Worm (Caenorhabditis elegans) whole organism, L4 larva: ENCODE data around the gene C44F1.1.

Experiments
- R02D3.7 ChIP-seq: fragments of 150-350 bp; sonication (generic microtip); optimal IDR thresholded peaks from 3 replicates; lab custom pipeline; 2014; ENCODE audit warnings: missing biosample characterization, missing genetic modification characterization
- T20F7.1 ChIP-seq: fragments of 200-800 bp; sonication (Bioruptor generic); optimal IDR thresholded peaks from 2 replicates; lab custom pipeline; 2018; ENCODE audit warnings: mild to moderate bottlenecking, missing genetic modification characterization, missing compliant biosample characterization
- T26A8.4 ChIP-seq: fragments of 200-800 bp; sonication (Bioruptor generic); IDR thresholded peaks from 2 replicates; pipeline ENCODE4 v1.3.6; 2022; ENCODE audit warnings: missing genetic modification characterization, missing compliant biosample characterization
- Y48G9A.11 ChIP-seq: fragments of 200-800 bp; sonication (Bioruptor generic); IDR thresholded peaks from 2 replicates; pipeline ENCODE4 v1.3.6; 2022; ENCODE audit warnings: missing genetic modification reagents, missing genetic modification characterization, missing compliant biosample characterization
- Y75B8A.6 ChIP-seq: fragments of 200-800 bp; sonication (Bioruptor generic); IDR thresholded peaks from 2 replicates; pipeline ENCODE4 v1.3.6; 2022; ENCODE audit warnings: missing genetic modification reagents, missing genetic modification characterization, missing compliant biosample characterization
- ZK337.2 ChIP-seq: fragments of 200-800 bp; sonication (Bioruptor generic); IDR thresholded peaks from 2 replicates; pipeline ENCODE4 v1.3.6; 2022; ENCODE audit warnings: missing genetic modification reagents, missing genetic modification characterization, missing compliant biosample characterization
- ZK546.5 ChIP-seq, 2 experiments: sonication (generic microtip); optimal IDR thresholded peaks; 2 replicates each; lab custom pipeline; 2017; ENCODE audit warnings: missing biosample characterization in 2 of 2, missing genetic modification characterization in 2 of 2
- aha-1 ChIP-seq: fragments of 150-350 bp; peaks from one replicate; lab custom pipeline; 2014; ENCODE audit warnings: missing biosample characterization, missing genetic modification characterization
- ama-1 ChIP-seq: fragments of 150-350 bp; optimal IDR thresholded peaks from 2 replicates; lab custom pipeline; 2014; ENCODE audit warnings: inconsistent platforms, mixed read lengths
- arid-1 ChIP-seq: fragments of 200-800 bp; sonication (Bioruptor generic); conservative IDR thresholded peaks from 2 replicates; pipeline ENCODE4 v1.3.6; 2022; ENCODE audit warnings: missing genetic modification reagents, missing genetic modification characterization, missing compliant biosample characterization
- attf-4 ChIP-seq: sonication (generic microtip); optimal IDR thresholded peaks from 3 replicates; lab custom pipeline; 2017; ENCODE audit warnings: missing biosample characterization, missing genetic modification characterization
- ceh-20 ChIP-seq: fragments of 200-800 bp; sonication (Bioruptor generic); IDR thresholded peaks from 2 replicates; pipeline ENCODE4 v1.3.6; 2022; ENCODE audit warnings: missing genetic modification reagents, missing genetic modification characterization, missing compliant biosample characterization
- ceh-28 ChIP-seq: fragments of 150-350 bp; optimal IDR thresholded peaks from 2 replicates; lab custom pipeline; 2014; ENCODE audit warnings: missing biosample characterization, missing genetic modification reagents, missing genetic modification characterization
- ceh-32 ChIP-seq: sonication (generic microtip); optimal IDR thresholded peaks from 2 replicates; lab custom pipeline; 2016; ENCODE audit warnings: mild to moderate bottlenecking, missing genetic modification characterization, missing compliant biosample characterization; ENCODE audit not compliant: poor library complexity
- cey-2 ChIP-seq: sonication (generic microtip); optimal IDR thresholded peaks from 3 replicates; lab custom pipeline; 2017; ENCODE audit warnings: missing genetic modification characterization, mild to moderate bottlenecking, missing compliant biosample characterization, antibody characterized with exemption, borderline replicate concordance; ENCODE audit not compliant: insufficient read depth
- ctbp-1 ChIP-seq: fragments of 200-800 bp; sonication (Bioruptor generic); IDR thresholded peaks from 2 replicates; pipeline ENCODE4 v1.3.6; 2022; ENCODE audit warnings: missing genetic modification reagents, missing genetic modification characterization, missing compliant biosample characterization
- daf-19 ChIP-seq: fragments of 200-800 bp; sonication (Bioruptor generic); conservative IDR thresholded peaks from 2 replicates; pipeline ENCODE4 v1.3.6; 2022; ENCODE audit warnings: missing genetic modification characterization, missing compliant biosample characterization
- dmd-6 ChIP-seq: fragments of 200-800 bp; sonication (Bioruptor generic); IDR thresholded peaks from 2 replicates; pipeline ENCODE4 v1.3.6; 2022; ENCODE audit warnings: missing genetic modification reagents, missing genetic modification characterization, missing compliant biosample characterization
- dpl-1 ChIP-seq: fragments of 150-350 bp; optimal IDR thresholded peaks from 2 replicates; lab custom pipeline; 2014; ENCODE audit warnings: missing biosample characterization, missing genetic modification reagents, missing genetic modification characterization
- dve-1 ChIP-seq: sonication (generic microtip); optimal IDR thresholded peaks from 2 replicates; lab custom pipeline; 2017; ENCODE audit warnings: antibody characterized with exemption, mild to moderate bottlenecking, missing genetic modification characterization, missing compliant biosample characterization; ENCODE audit not compliant: insufficient read depth
- egl-27 ChIP-seq: sonication (generic microtip); optimal IDR thresholded peaks from 3 replicates; lab custom pipeline; 2017; ENCODE audit warnings: missing biosample characterization, missing genetic modification reagents, missing genetic modification characterization
- fkh-10 ChIP-seq: fragments of 150-350 bp; optimal IDR thresholded peaks from 2 replicates; lab custom pipeline; 2014; ENCODE audit warnings: missing biosample characterization, missing genetic modification reagents, missing genetic modification characterization
- fos-1 ChIP-seq: fragments of 150-350 bp; optimal IDR thresholded peaks from 2 replicates; lab custom pipeline; 2014; ENCODE audit warnings: missing biosample characterization, missing genetic modification characterization
- hlh-11 ChIP-seq: fragments of 200-800 bp; sonication (Bioruptor generic); optimal IDR thresholded peaks from 2 replicates; lab custom pipeline; 2018; ENCODE audit warnings: mild to moderate bottlenecking, missing genetic modification characterization, missing compliant biosample characterization
- hlh-30 ChIP-seq: sonication (generic microtip); optimal IDR thresholded peaks from 2 replicates; lab custom pipeline; 2017; ENCODE audit warnings: antibody characterized with exemption, mild to moderate bottlenecking, missing genetic modification characterization, missing compliant biosample characterization; ENCODE audit not compliant: insufficient read depth
- hmg-1.1 ChIP-seq: fragments of 200-800 bp; sonication (Bioruptor generic); IDR thresholded peaks from 2 replicates; pipeline ENCODE4 v1.3.6; 2022; ENCODE audit warnings: missing genetic modification reagents, missing genetic modification characterization, missing compliant biosample characterization
- lin-13 ChIP-seq: fragments of 150-350 bp; optimal IDR thresholded peaks from 2 replicates; lab custom pipeline; 2014; ENCODE audit warnings: missing biosample characterization, missing genetic modification reagents, missing genetic modification characterization
- lin-29 ChIP-seq: fragments of 200-800 bp; sonication (Bioruptor generic); IDR thresholded peaks from 2 replicates; pipeline ENCODE4 v1.3.6; 2022; ENCODE audit warnings: missing genetic modification reagents, missing genetic modification characterization, missing compliant biosample characterization
- lir-3 ChIP-seq: sonication (generic microtip); optimal IDR thresholded peaks from 2 replicates; lab custom pipeline; 2016; ENCODE audit warnings: mild to moderate bottlenecking, missing genetic modification characterization, missing compliant biosample characterization
- madf-5 ChIP-seq, 2 experiments: fragments of 200-800 bp; sonication (Bioruptor generic); IDR thresholded peaks; 2 replicates each; pipeline ENCODE4 v1.3.6; 2022; ENCODE audit warnings: missing compliant biosample characterization in 2 of 2, missing genetic modification characterization in 2 of 2
- madf-9 ChIP-seq: fragments of 200-800 bp; sonication (Bioruptor generic); conservative IDR thresholded peaks from 2 replicates; pipeline ENCODE4 v1.3.6; 2022; ENCODE audit warnings: missing genetic modification reagents, missing genetic modification characterization, missing compliant biosample characterization
- mdl-1 ChIP-seq, 2 experiments: fragments of 150-350 bp in 1 of 2; sonication (generic microtip) in 1 of 2; optimal IDR thresholded peaks; 2 replicates each; lab custom pipeline; 2014 to 2017; ENCODE audit warnings: missing biosample characterization in 2 of 2, missing genetic modification characterization in 2 of 2
- mep-1 ChIP-seq: fragments of 150-350 bp; sonication (generic microtip); optimal IDR thresholded peaks from 3 replicates; lab custom pipeline; 2014; ENCODE audit warnings: missing biosample characterization, missing genetic modification characterization
- mes-2 ChIP-seq: sonication (generic microtip); optimal IDR thresholded peaks from 2 replicates; lab custom pipeline; 2016; ENCODE audit warnings: missing genotype, mild to moderate bottlenecking, missing genetic modification characterization, missing compliant biosample characterization; ENCODE audit not compliant: poor library complexity, severe bottlenecking
- nhr-102 ChIP-seq: sonication (generic microtip); optimal IDR thresholded peaks from 2 replicates; lab custom pipeline; 2016; ENCODE audit warnings: mild to moderate bottlenecking, missing genetic modification characterization, moderate library complexity, missing compliant biosample characterization
- nhr-11 ChIP-seq: fragments of 150-350 bp; optimal IDR thresholded peaks from 2 replicates; lab custom pipeline; 2014; ENCODE audit warnings: missing biosample characterization, missing genetic modification characterization
- nhr-28 ChIP-seq: fragments of 150-350 bp; optimal IDR thresholded peaks from 2 replicates; lab custom pipeline; 2014; ENCODE audit warnings: missing biosample characterization, missing genetic modification characterization
- nhr-41 ChIP-seq: fragments of 200-800 bp; sonication (Bioruptor generic); IDR thresholded peaks from 2 replicates; pipeline ENCODE4 v1.3.6; 2022; ENCODE audit warnings: missing genetic modification reagents, missing genetic modification characterization, missing compliant biosample characterization
- nhr-6 ChIP-seq: fragments of 150-350 bp; optimal IDR thresholded peaks from 2 replicates; lab custom pipeline; 2014; ENCODE audit warnings: missing biosample characterization, missing genetic modification characterization
- nhr-76 ChIP-seq: fragments of 150-350 bp; optimal IDR thresholded peaks from 2 replicates; lab custom pipeline; 2014; ENCODE audit warnings: missing biosample characterization, missing genetic modification characterization
- nhr-77 ChIP-seq: fragments of 150-350 bp; optimal IDR thresholded peaks from 2 replicates; lab custom pipeline; 2014; ENCODE audit warnings: missing biosample characterization, missing genetic modification characterization
- rbr-2 ChIP-seq: sonication (generic microtip); optimal IDR thresholded peaks from 2 replicates; lab custom pipeline; 2016; ENCODE audit warnings: missing genotype, missing genetic modification characterization, missing compliant biosample characterization
- set-16 ChIP-seq: fragments of 200-800 bp; sonication (Bioruptor generic); IDR thresholded peaks from 2 replicates; pipeline ENCODE4 v1.3.6; 2022; ENCODE audit warnings: missing genetic modification reagents, missing genetic modification characterization, missing compliant biosample characterization
- skn-1 ChIP-seq: fragments of 150-350 bp; optimal IDR thresholded peaks from 2 replicates; lab custom pipeline; 2014; ENCODE audit warnings: missing biosample characterization, missing genetic modification characterization
- spr-1 ChIP-seq: sonication (generic microtip); optimal IDR thresholded peaks from 2 replicates; lab custom pipeline; 2016; ENCODE audit warnings: mild to moderate bottlenecking, missing genetic modification characterization, missing compliant biosample characterization
- tra-1 ChIP-seq: fragments of 200-800 bp; sonication (Bioruptor generic); IDR thresholded peaks from 2 replicates; pipeline ENCODE4 v1.3.6; 2022; ENCODE audit warnings: missing genetic modification reagents, missing genetic modification characterization, missing compliant biosample characterization
- unc-39 ChIP-seq: sonication (generic microtip); optimal IDR thresholded peaks from 2 replicates; lab custom pipeline; 2017; ENCODE audit warnings: missing biosample characterization, missing genetic modification characterization
- unc-62 ChIP-seq, 3 experiments: fragments of 150-350 bp in 1 of 3; sonication (generic microtip); optimal IDR thresholded peaks in 2 of 3; peaks in 1 of 3; 1 replicate in 1 of 3; 2 replicates in 2 of 3; lab custom pipeline; 2014 to 2017; ENCODE audit warnings: missing biosample characterization in 3 of 3, missing genetic modification characterization in 3 of 3, missing genetic modification reagents in 3 of 3, missing genotype in 1 of 3
- zfp-2 ChIP-seq: sonication (generic microtip); optimal IDR thresholded peaks from 2 replicates; lab custom pipeline; 2016; ENCODE audit warnings: mild to moderate bottlenecking, missing genetic modification characterization, missing compliant biosample characterization
- zfp-3 ChIP-seq: fragments of 200-800 bp; sonication (Bioruptor generic); conservative IDR thresholded peaks from 2 replicates; pipeline ENCODE4 v1.3.6; 2022; ENCODE audit warnings: missing genetic modification reagents, missing genetic modification characterization, missing compliant biosample characterization

C44F1.1 gene

DNA sequence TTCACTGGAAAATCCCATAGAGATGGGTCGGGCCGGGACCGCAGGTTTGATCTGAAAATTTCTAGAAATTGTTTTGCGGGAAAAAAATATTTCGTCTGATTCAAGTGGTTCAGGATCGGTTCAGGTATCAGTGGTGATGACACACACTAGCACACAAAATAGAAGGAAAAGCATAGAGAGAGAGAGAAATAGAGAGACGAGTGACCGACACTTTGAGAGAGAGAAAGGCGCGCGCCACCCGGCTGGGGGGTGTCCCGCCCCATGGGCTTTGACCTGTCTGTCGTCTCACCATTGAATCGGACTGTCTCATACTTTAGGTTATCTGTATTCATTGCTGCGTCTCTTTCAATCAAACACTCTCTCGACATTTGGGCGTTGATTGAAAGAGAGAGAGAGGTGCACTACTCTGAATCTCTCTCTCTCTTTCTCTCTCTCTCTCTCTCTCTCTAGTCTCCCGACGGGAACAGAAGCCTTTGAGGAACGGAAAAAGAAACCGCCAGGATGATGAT, 21.1 kb upstream of the C44F1.1 start, which contains the start of gene acy-3:
Gene acy-3 (minus strand): TSS at position 51 of the 509 bp plus-strand sequence.
- TF ChIP-seq ceh-28 (tag; lab: Kevin White, UChicago) (no peak), madf-9 (GFP tag; lab: Robert Waterston, UW) (no peak), ZK337.2 (GFP tag; lab: Robert Waterston, UW) (no peak), nhr-6 (tag; lab: Kevin White, UChicago) (no peak), unc-39 (tag; lab: Kevin White, UChicago) (no peak), arid-1 (0 out of 2 replicates have a peak, but pooled peaks have one; percentile 44), fos-1 (tag; lab: Kevin White, UChicago) (no peak), tra-1 (GFP tag; lab: Robert Waterston, UW) (no peak), ZK546.5 (tag; optimal IDR thresholded peaks at IDR 0.05; lab: Kevin White, UChicago) (no peak), nhr-41 (GFP tag; lab: Robert Waterston, UW) (peak; percentile 47; the same call in 1 of the 2 replicates), attf-4 (tag; lab: Kevin White, UChicago) (no peak), mdl-1 (tag; optimal IDR thresholded peaks at IDR 0.05; lab: Kevin White, UChicago) (peak; percentile 78), rbr-2 (tag; lab: Kevin White, UChicago) (peak; percentile 46), hlh-11 (peak; percentile 92), unc-62 (GFP tag; optimal IDR thresholded peaks at IDR 0.05 in 1 of 2; lab: Kevin White, UChicago) (no peak), unc-62 (tag; optimal IDR thresholded peaks at IDR 0.05; lab: Kevin White, UChicago) (no peak), nhr-28 (tag; lab: Kevin White, UChicago) (peak; percentile 57), set-16 (GFP tag; lab: Robert Waterston, UW) (peak; percentile 42), nhr-102 (tag; lab: Kevin White, UChicago) (peak; percentile 29), spr-1 (peak; percentile 6), Y48G9A.11 (no peak), T26A8.4 (GFP tag; lab: Robert Waterston, UW) (peak; percentile 72; the same call in 1 of the 2 replicates), ctbp-1 (no peak), zfp-2 (tag; lab: Kevin White, UChicago) (no peak), lin-29 (GFP tag; lab: Robert Waterston, UW) (no peak), dve-1 (tag; lab: Kevin White, UChicago) (peak; percentile 67), ceh-20 (GFP tag; lab: Robert Waterston, UW) (0 out of 2 replicates have a peak, but pooled peaks have one; percentile 53), dmd-6 (peak; percentile 28; the same call in 1 of the 2 replicates), hmg-1.1 (GFP tag; lab: Robert Waterston, UW) (peak; percentile 69; the same call in 1 of the 2 replicates), zfp-3 (GFP tag; lab: Robert Waterston, UW) (no peak), mep-1 (peak; percentile 55), mes-2 (tag; lab: Kevin White, UChicago) (peak; percentile 50), T20F7.1 (no peak), madf-5 (GFP tag; IDR thresholded peaks at IDR 0.05; lab: Robert Waterston, UW) (no peak), egl-27 (tag; lab: Kevin White, UChicago) (no peak), Y75B8A.6 (GFP tag; lab: Robert Waterston, UW) (no peak), skn-1 (no peak), ceh-32 (no peak), fkh-10 (GFP tag; lab: Kevin White, UChicago) (no peak), hlh-30 (tag; lab: Kevin White, UChicago) (peak; percentile 73), nhr-77 (tag; lab: Kevin White, UChicago) (peak; percentile 23), aha-1 (peak; percentile 17), dpl-1 (GFP tag; lab: Kevin White, UChicago) (peak; percentile 27), daf-19 (GFP tag; lab: Robert Waterston, UW) (no peak), nhr-76 (no peak), lir-3 (no peak), R02D3.7 (tag; lab: Kevin White, UChicago) (no peak), lin-13 (GFP tag; lab: Kevin White, UChicago) (peak; percentile 0), ama-1 (lab: Kevin White, UChicago) (no peak), cey-2 (tag; lab: Kevin White, UChicago) (no peak), nhr-11 (tag; lab: Kevin White, UChicago) (peak; percentile 56)
